Worm (Caenorhabditis elegans) whole organism, young adult: Measurements from ENCODE around the gene T07F10.3.

Experiments used
- cebp-1 ChIP-seq, 2 experiments: fragments of 200-800 bp in 1 of 2; sonication (Bioruptor generic) in 1 of 2; sonication (generic microtip) in 1 of 2; IDR thresholded peaks in 1 of 2; optimal IDR thresholded peaks in 1 of 2; 2 replicates each; pipeline versions ENCODE4 v1.3.6 to Lab custom; 2017 to 2022; ENCODE audit warnings: missing compliant biosample characterization in 2 of 2, missing genetic modification characterization in 2 of 2, mild to moderate bottlenecking in 1 of 2, missing genetic modification reagents in 1 of 2, moderate library complexity in 1 of 2
- die-1 ChIP-seq: sonication (generic microtip); optimal IDR thresholded peaks from 2 replicates; lab custom pipeline; 2016; ENCODE audit warnings: missing genotype, mild to moderate bottlenecking, missing genetic modification characterization, missing compliant biosample characterization
- egl-18 ChIP-seq: fragments of 200-800 bp; sonication (Bioruptor generic); IDR thresholded peaks from 2 replicates; pipeline ENCODE4 v1.3.6; 2022; ENCODE audit warnings: missing genetic modification reagents, missing genetic modification characterization, missing compliant biosample characterization
- him-1 ChIP-seq: sonication (generic microtip); optimal IDR thresholded peaks from 2 replicates; lab custom pipeline; 2016; ENCODE audit warnings: missing genotype, missing genetic modification reagents, missing genetic modification characterization, missing compliant biosample characterization
- lin-35 ChIP-seq, 3 experiments: fragments of 150-350 bp in 2 of 3; sonication (generic microtip) in 1 of 3; optimal IDR thresholded peaks; 2 replicates each; lab custom pipeline; 2014 to 2018; ENCODE audit warnings: missing biosample characterization in 3 of 3, missing genetic modification characterization in 3 of 3, missing genetic modification reagents in 3 of 3
- madf-10 ChIP-seq: sonication (generic microtip); optimal IDR thresholded peaks from 2 replicates; lab custom pipeline; 2016; ENCODE audit warnings: mild to moderate bottlenecking, missing genetic modification characterization, missing compliant biosample characterization
- mes-4 ChIP-seq: sonication (generic microtip); optimal IDR thresholded peaks from 2 replicates; lab custom pipeline; 2016; ENCODE audit warnings: missing genotype, missing genetic modification characterization, missing compliant biosample characterization
- nfya-1 ChIP-seq: sonication (generic microtip); optimal IDR thresholded peaks from 2 replicates; lab custom pipeline; 2017; ENCODE audit warnings: antibody characterized with exemption, missing compliant biosample characterization, missing genetic modification characterization, borderline replicate concordance; ENCODE audit not compliant: insufficient read depth
- nhr-27 ChIP-seq: fragments of 200-800 bp; sonication (Bioruptor generic); optimal IDR thresholded peaks from 2 replicates; lab custom pipeline; 2018; ENCODE audit warnings: mild to moderate bottlenecking, missing genetic modification characterization, moderate library complexity, missing compliant biosample characterization
- tbp1 ChIP-seq: fragments of 200-800 bp; sonication (Bioruptor generic); optimal IDR thresholded peaks from 2 replicates; lab custom pipeline; 2018; ENCODE audit warnings: mild to moderate bottlenecking, missing genetic modification characterization, missing compliant biosample characterization
- unc-62 ChIP-seq: fragments of 150-350 bp; optimal IDR thresholded peaks from 2 replicates; lab custom pipeline; 2014; ENCODE audit warnings: missing biosample characterization, missing genetic modification reagents, missing genetic modification characterization

- TF ChIP-seq mes-4 (tag; lab: Kevin White, UChicago), result no peak
- TF ChIP-seq madf-10 (tag; lab: Kevin White, UChicago), result no peak
- TF ChIP-seq unc-62 (GFP tag; lab: Kevin White, UChicago), result no peak
- TF ChIP-seq him-1 (tag; lab: Kevin White, UChicago), result no peak
- no peak for TF ChIP-seq egl-18 (GFP tag; lab: Robert Waterston, UW)
- TF ChIP-seq die-1 (tag; lab: Kevin White, UChicago), result no peak
- no peak for TF ChIP-seq tbp1 (GFP tag; lab: Kevin White, UChicago)
- TF ChIP-seq lin-35 (GFP tag; optimal IDR thresholded peaks at IDR 0.05; lab: Kevin White, UChicago), result no peak
- TF ChIP-seq cebp-1 (GFP tag; IDR thresholded peaks at IDR 0.05; lab: Robert Waterston, UW), result no peak
- TF ChIP-seq cebp-1 (tag; optimal IDR thresholded peaks at IDR 0.05; lab: Kevin White, UChicago), result no peak
- TF ChIP-seq nfya-1 (tag; lab: Kevin White, UChicago), result no peak
- TF ChIP-seq nhr-27 (tag; lab: Kevin White, UChicago), result no peak
Measured at ce11 chrV:12896850-12897249, 27.0 kb upstream of the T07F10.3 start.
